Worm (Caenorhabditis elegans) whole organism, dauer: ENCODE results near the gene R11D1.2.

Experiments used
- unc-62 ChIP-seq: sonication (generic microtip); optimal IDR thresholded peaks from 2 replicates; lab custom pipeline; 2017; ENCODE audit warnings: missing biosample characterization, missing genetic modification reagents, missing genetic modification characterization

R11D1.2 gene

DNA sequence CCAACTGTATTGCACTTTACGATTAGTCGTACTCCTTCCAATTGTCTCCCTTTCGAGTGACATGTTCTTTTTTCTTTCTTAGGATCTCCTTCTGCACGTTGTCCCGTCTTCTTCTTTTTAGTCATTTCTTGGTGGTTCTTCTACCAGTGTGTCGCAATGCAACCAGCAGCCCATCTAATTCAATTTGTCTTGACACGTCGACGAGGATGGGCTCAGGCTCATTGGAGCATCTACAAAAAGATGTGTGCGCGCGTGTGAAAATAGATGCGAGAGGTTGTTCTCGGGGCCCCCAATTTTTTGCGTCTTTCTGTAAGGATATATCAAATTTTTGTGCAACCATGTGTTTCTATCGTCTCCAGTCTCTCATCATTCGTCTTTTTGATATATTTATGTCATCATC lies 6.8 kb upstream of the R11D1.2 start:
- TF ChIP-seq unc-62 (GFP tag; lab: Kevin White, UChicago), result no peak

DNA sequence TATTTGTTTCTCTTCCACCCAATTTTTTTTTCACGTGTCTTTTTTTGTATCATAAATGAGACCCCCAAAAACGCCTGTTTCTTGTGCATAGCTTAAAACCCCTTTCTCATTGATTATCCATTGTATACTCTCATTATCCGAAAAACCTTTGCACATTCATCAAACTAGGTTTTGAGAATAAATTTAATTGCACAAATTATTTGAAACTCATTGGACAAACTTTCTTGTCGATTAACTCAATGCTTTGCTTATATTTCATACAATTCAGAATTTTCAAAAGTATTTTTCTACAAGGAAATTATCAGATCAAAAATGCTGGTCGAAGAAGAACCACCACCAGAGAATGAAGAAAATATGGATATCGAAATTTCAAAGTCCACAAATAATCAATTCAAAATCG lies 4.3 kb upstream of the R11D1.2 start, which contains the start of gene R11D1.1:
TSS of gene R11D1.1 (plus strand) at position 301 of the 400 bp plus-strand sequence.
- no peak for TF ChIP-seq unc-62 (GFP tag; lab: Kevin White, UChicago)

DNA sequence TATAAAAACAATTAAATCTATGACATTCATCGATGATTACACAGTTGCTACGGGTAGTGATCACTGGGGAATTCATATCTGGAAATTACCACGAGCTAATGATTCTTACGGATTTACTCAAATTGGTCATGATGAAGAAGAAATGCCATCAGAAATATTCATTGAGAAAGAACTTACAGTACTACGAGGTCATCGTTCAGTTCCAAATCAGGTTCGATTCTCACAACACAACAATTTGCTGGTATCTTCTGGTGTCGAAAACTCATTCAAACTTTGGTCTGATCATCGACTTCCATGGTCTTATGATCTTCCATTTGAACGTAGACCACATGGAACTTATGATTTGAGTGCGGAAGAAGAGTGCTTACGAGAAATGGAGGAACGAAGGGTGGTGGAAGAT lies 1.9 kb upstream of the R11D1.2 start:
- TF ChIP-seq unc-62 (GFP tag; lab: Kevin White, UChicago), result no peak

DNA sequence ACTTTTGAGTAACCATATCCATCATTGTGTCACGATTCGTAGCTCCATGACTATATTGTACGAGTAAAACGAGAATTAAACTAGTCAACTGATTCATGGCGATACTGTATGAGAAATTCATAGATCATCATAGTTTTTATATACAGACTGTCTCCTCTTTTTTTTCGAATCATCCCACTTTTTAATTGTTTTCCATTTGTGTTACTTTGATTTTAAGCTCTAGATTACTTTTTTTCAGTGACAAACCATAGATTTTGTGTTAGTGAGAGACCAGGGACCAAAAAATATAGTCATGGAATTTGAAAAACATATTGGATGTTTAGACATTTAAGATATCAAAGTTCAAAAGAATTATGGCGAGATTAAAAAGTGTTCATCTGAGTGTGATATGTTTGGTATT lies 3.6 kb downstream of the R11D1.2 start, which contains the start of gene R11D1.3:
TSS of gene R11D1.3 (minus strand) at position 101 of the 400 bp plus-strand sequence.
- no peak for TF ChIP-seq unc-62 (GFP tag; lab: Kevin White, UChicago)

DNA sequence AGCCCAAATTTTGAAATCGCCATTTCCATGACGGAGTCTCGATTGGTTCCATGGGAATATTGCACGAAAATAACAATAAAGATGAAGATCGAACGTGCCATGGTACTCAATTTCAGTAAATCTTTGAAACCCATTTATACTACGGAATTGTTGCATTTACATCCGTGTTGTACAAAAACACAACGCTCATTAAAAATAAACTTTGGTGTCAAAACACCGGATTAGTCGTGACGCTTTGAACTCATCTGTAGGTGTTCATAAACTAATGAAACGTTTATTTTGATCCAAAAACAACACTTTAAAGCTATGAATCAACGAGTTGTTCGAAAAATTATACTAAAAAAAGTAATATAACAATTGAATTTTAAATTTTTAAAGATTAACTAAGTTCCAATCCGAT lies 5.7 kb downstream of the R11D1.2 start, which contains the start of gene R11D1.4:
TSS of gene R11D1.4 (minus strand) at position 101 of the 400 bp plus-strand sequence.
- no peak for TF ChIP-seq unc-62 (GFP tag; lab: Kevin White, UChicago)

DNA sequence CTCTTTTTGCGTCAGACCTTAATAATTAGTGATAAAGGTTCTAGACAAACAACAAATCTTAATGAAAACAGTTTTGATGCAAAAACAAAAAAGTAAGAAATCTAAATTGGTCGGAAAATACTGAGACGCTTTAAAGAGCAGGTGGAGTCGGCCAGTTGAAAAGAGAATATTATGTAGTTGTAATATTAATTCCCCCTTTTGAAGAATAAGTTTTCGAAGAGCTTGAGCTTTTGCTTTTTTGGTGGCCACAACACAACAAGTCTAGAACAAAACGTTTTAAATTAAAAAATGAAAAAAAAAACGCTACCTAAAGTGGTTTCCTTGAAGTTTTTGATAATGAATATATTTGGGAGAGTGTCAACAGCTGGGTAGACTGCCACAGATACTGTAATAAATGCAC lies 8.0 kb downstream of the R11D1.2 start, which contains the start of gene str-178:
TSS of gene str-178 (minus strand) at position 101 of the 400 bp plus-strand sequence.
- no peak for TF ChIP-seq unc-62 (GFP tag; lab: Kevin White, UChicago)

DNA sequence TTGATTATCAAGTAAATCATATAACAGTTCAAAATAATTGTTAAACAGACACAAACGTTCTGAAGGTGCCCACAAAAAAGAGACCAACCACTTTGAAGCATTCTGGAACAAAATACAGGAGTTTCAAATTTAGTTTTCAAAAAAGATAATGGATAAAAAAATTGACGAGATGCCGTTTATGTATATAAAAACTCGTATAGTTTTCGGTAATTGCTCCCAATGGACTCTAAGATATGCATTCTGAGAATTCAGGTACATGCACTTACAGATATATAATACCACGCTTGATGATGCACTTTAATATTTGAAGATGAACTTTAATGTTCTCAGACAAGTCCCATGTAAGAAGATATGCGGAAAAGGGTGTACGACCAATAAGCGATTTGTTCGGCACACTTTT lies 10.2 kb downstream of the R11D1.2 start, which contains the start of gene str-181:
TSS of gene str-181 (minus strand) at position 101 of the 400 bp plus-strand sequence.
- no peak for TF ChIP-seq unc-62 (GFP tag; lab: Kevin White, UChicago)

DNA sequence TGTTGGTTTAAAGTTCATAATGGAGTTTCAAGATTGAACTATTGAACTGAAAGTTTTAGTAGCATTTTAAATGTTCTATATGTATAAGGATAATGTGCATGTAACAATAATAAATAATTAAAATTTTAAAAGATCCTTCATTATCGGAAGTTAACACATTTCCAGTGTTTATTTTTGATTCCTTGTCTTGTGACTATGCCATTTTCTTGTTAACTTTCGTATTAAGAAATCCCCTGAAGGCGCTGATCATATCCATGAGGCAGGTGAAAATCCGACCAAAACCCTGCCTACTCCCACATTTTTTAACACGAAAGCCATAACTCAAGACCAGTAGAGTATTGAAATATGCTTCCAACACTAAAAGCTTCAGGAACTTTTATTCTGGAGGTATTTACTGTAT lies 11.3 kb downstream of the R11D1.2 start, which contains the start of gene R11D1.7:
TSS of gene R11D1.7 (plus strand) at position 301 of the 400 bp plus-strand sequence.
- TF ChIP-seq unc-62 (GFP tag; lab: Kevin White, UChicago), result no peak

DNA sequence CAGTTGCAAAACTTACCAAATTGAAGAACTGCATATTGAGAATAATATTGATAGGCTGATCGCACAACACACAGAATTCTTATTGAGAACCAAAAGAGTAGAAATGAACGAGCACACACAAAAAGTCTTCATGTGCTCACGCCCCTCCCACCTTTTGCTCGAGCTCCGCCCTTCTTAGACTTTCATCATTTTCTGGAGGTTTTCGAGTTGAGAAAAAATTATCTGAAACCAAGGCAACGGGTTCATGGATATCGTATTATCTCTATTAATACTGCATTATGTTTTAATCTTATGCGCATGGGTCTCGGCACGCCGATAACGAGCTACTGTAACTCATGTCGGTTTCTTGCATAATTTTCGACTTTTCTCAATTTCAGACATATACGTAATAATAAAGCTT lies 17.5 kb downstream of the R11D1.2 start, which contains the start of gene R11D1.12:
TSS of gene R11D1.12 (minus strand) at position 101 of the 400 bp plus-strand sequence.
- TF ChIP-seq unc-62 (GFP tag; lab: Kevin White, UChicago), result no peak

DNA sequence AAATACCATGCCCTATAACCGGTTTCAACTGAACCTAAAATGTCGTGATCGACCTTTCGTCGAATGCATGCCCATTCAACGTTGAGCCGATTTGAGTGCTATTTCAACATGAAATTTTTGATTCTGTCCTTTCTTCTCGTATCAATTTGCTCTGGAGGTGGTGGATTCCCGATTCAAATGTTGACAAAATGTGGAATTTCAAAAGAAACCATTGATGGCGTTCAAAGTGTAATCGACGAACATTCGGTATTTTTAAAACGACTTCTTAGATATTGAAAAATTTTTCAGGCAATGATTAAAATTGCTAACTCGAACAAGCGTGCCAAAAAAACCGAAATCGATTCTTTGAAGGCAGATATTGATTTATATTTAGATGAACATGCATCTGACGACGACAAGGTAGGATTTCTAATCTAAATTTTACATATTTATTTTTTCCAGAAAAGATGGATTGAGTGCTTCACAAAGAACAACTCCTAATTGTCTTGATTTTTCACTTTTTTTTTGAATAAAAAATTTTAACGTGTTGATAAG lies 18.8 kb downstream of the R11D1.2 start, which contains the start of gene R11D1.13:
TSS of gene R11D1.13 (plus strand) at position 51 of the 534 bp plus-strand sequence.
- no peak for TF ChIP-seq unc-62 (GFP tag; lab: Kevin White, UChicago)

DNA sequence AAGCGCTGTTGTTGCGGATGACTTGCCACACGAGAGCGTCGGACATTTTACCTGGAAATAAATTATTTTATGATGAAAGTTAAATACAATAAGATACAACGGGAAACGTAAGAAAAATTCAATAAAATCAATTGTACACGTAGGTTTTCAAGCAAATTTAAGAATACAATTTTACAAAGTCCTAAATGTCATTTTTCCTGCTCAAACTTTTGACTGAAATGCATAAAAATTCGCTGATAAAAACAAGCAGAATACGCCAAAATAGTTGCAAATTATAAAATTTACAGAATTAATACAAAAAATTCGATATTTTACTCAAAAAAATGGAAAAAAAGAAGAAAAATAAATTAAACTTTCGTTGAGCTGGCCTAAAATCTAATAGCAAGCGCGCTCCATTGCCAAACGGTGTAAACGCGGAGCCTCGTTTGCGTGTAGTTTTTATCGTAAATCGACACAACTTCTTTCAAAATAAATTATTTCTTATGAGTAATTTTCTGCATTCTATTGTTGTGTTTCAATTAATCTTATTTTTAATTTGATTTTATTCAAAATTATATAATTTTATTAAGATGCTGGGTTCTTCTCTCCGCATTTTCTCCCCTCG lies 19.8 kb downstream of the R11D1.2 start, which contains the start of the genes rpl-28 and mrpl-49:
TSS of gene rpl-28 (minus strand) at position 51 of the 604 bp plus-strand sequence.
TSS of gene mrpl-49 (plus strand) at position 570 of the 604 bp plus-strand sequence.
- TF ChIP-seq unc-62 (GFP tag; lab: Kevin White, UChicago), result no peak

DNA sequence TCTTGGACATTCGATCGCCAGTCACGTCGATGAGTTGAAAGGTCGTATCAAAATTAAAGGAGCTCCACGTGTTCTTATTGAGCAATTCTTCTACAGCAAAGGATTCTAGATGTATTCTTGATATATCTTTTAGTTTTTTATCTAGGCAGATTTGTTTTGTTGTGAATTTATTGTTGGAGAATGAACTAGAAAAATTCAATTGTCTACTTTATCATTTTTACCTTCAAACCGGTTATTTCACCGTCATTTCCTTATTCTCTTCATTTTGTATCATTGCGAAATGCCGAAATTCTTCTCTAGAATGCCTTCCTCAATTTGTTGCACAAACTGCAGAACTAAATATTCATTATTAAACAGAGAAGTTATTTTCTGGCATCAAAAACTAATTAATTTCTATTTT lies 20.8 kb downstream of the R11D1.2 start, which contains the start of gene R11D1.10:
TSS of gene R11D1.10 (plus strand) at position 301 of the 400 bp plus-strand sequence.
- no peak for TF ChIP-seq unc-62 (GFP tag; lab: Kevin White, UChicago)

DNA sequence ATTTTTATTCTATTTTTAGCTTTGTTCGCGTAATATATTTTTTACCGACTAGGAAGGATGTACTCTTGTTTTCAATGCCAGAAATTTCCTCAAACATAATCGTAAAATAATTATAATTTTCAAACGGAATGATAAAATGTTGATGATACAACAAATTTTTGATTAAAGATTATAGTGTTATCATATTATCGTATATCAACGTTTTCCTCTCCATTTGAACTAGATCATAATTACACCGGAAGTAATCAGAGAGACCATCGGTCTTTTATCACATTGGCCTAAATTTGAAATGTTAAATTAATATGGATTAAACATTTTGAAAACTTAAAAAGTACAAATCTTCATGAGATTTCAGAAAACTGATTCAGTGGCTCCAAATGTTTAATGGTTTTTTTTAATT lies 24.3 kb downstream of the R11D1.2 start:
- TF ChIP-seq unc-62 (GFP tag; lab: Kevin White, UChicago), result no peak

DNA sequence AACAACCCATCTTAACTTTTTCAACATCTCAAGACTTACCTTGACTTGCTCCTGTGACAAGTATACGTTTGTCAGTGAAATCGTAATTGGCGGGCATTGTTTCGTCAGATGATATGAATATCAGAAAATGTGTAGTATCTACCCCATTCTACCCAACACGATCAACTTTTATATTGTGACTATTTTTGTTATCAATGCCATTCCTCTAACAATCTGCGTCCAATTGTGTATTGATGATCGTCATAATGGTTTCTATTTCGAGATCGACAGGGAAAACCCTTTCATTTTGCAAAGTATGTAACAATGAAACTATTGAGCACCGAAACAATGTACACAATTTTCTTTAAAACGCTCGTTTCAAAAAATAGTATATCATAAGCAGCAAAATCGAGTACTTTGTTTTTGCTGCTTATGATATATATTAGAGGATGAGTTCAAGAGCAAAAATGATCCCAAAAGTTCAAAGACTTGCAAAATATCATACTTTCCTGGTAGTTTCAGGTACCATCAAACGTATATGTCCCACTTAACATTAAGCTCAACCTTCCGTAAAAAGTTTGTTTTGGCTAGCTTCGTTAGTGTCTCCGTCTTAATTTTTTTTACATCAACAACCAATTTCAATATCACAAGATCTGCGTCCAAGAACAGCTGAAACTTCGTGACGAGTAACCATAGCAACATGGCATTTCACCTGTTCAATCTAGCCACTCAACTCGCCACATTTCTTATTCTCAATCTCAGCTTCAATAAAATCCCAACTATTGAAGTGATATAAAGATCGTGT lies 25.3 kb downstream of the R11D1.2 start, which contains the start of the genes dhs-21 and xbx-9:
TSS of gene dhs-21 (minus strand) at position 181 of the 784 bp plus-strand sequence.
TSS of gene xbx-9 (plus strand) at position 734 of the 784 bp plus-strand sequence.
- TF ChIP-seq unc-62 (GFP tag; lab: Kevin White, UChicago), result no peak

DNA sequence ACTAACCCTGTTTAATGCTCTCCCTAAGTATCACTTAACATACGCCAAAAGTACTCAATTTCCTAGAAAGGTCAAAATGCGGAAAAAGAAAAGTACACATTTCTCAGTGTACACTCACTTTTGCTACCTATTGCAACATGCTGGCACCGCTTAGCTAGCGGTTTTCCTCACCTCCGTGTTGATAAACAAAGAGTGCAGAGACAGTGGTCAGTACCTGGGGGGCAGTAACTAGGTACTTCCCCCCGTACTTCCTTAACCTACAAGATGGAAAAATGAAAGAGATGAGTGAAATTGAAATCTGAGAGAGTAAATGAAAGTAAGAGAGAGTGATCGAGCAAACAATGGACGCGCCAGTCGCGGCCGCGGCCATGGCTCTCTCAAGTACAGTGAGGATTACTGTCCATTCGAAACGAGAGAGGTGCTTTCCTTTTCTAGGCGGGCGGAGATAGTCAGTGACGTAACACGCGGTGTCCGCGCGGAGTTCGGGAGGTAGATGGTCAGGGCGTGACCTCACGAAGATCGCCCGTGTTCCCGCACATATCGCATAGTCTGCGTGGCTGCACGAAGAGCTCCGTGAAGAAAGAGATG lies 27.9 kb downstream of the R11D1.2 start, which contains the start of gene cky-1:
TSS of gene cky-1 (plus strand) at position 538 of the 588 bp plus-strand sequence.
- TF ChIP-seq unc-62 (GFP tag; lab: Kevin White, UChicago), result no peak
